Fruit fly (Drosophila melanogaster): ENCODE results near the gene Acsf3.
A peak's percentile ranks its signal among the peaks of the same experiment; 100 is the strongest.

Gene Acsf3

DNA sequence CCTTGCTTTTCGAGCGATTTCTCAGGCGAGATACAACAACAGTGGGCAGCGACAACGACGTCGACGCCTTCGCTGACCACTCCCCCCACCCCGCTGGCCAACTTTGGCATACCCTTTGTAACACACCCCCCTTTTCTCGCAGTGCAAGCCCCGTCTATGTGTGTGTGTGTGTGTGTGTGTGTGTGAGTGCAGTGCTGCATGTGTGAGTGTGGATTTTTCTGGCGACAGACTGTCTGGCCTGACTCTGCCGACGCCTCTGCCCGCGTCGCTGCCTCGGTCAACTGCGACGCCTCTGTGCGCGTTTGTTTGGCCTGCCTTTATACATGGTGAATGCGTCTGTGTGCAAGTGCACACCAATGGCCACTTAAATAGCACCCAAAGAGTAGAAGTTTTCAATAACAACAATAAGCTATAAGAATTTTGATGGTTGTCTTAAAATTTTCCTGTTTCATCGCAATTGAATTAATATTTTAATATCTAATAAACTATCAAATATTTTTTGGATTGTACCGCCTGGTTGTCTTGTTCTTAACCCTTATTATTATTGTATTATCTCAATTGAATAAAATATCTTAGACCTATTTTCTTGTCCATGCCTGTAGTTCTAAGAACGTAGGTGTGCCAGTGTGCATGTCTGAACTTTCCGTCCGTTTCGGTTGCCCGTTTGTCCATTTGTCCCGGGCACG lies 34.8 kb upstream of the Acsf3 start (continued):
- TF ChIP-seq CG13624 (GFP tag; optimal IDR thresholded peaks at IDR 0.05) (no peak), Ptx1 (GFP tag; IDR thresholded peaks at IDR 0.05) (peak; percentile 87), CG17829 (tag; optimal IDR thresholded peaks at IDR 0.05) (peak; percentile 97), Spps (tag; optimal IDR thresholded peaks at IDR 0.05) (peak; percentile 93), CG11695 (GFP tag; IDR thresholded peaks at IDR 0.05) (peak; percentile 89), Fer1 (GFP tag; optimal IDR thresholded peaks at IDR 0.05) (peak; percentile 92), ems (GFP tag; optimal IDR thresholded peaks at IDR 0.05) (peak; percentile 49), Eip74EF (GFP tag; optimal IDR thresholded peaks at IDR 0.05) (peak in 1 of 2 experiments; percentile 96), org-1 (GFP tag; optimal IDR thresholded peaks at IDR 0.05) (peak; percentile 84), sc (optimal IDR thresholded peaks at IDR 0.05) (no peak), sc (GFP tag; optimal IDR thresholded peaks at IDR 0.05) (peak; percentile 90), gfzf (GFP tag; optimal IDR thresholded peaks at IDR 0.05) (no peak), Vsx1 (GFP tag; optimal IDR thresholded peaks at IDR 0.05) (peak; percentile 65), CG17361 (GFP tag; IDR thresholded peaks at IDR 0.05) (peak; percentile 86), CG2889 (GFP tag; IDR thresholded peaks at IDR 0.05) (peak; percentile 54; the same call in 1 of the 3 replicates), CG14441 (GFP tag; IDR thresholded peaks at IDR 0.05) (peak; percentile 68; the same call in 1 of the 2 replicates), her (GFP tag; optimal IDR thresholded peaks at IDR 0.05) (no peak), BtbVII (GFP tag; optimal IDR thresholded peaks at IDR 0.05) (peak; percentile 86), CG13296 (GFP tag; optimal IDR thresholded peaks at IDR 0.05) (peak; percentile 90), Hey (tag; optimal IDR thresholded peaks at IDR 0.05) (peak; percentile 15), Atf-2 (GFP tag; optimal IDR thresholded peaks at IDR 0.05) (no peak), CG9215 (GFP tag; IDR thresholded peaks at IDR 0.05) (0 out of 2 replicates have a peak, but pooled peaks have one; percentile 8), odd (GFP tag; optimal IDR thresholded peaks at IDR 0.05) (peak; percentile 89), bowl (GFP tag; IDR thresholded peaks at IDR 0.05) (peak; percentile 24; the same call in 1 of the 2 replicates), cwo (GFP tag; optimal IDR thresholded peaks at IDR 0.05) (peak; percentile 74), CG8924 (tag; optimal IDR thresholded peaks at IDR 0.05) (peak; percentile 96), croc (GFP tag; conservative IDR thresholded peaks at IDR 0.05) (peak; percentile 89), crp (GFP tag; optimal IDR thresholded peaks at IDR 0.05) (peak in 1 of 2 experiments; percentile 28), CG12236 (GFP tag; optimal IDR thresholded peaks at IDR 0.05) (no peak), tap (tag; optimal IDR thresholded peaks at IDR 0.05) (peak; percentile 95), pan (optimal IDR thresholded peaks at IDR 0.05) (no peak), pan (GFP tag; optimal IDR thresholded peaks at IDR 0.05 in 1 of 2, IDR thresholded peaks at IDR 0.05 in 1 of 2) (peak in 1 of 2 experiments; percentile 84), pho (GFP tag; optimal IDR thresholded peaks at IDR 0.05) (no peak), tin (GFP tag; optimal IDR thresholded peaks at IDR 0.05) (peak; percentile 70), Xrp1 (GFP tag; IDR thresholded peaks at IDR 0.05) (peak; percentile 95), pita (GFP tag; optimal IDR thresholded peaks at IDR 0.05) (no peak), yki (optimal IDR thresholded peaks at IDR 0.05) (no peak), mam (GFP tag; optimal IDR thresholded peaks at IDR 0.05) (no peak), CG11456 (GFP tag; IDR thresholded peaks at IDR 0.05) (peak; percentile 60; the same call in 2 of the 3 replicates), Taf1 (GFP tag; IDR thresholded peaks at IDR 0.05) (peak; percentile 17; the same call in 1 of the 2 replicates), Dip2 (GFP tag; IDR thresholded peaks at IDR 0.05) (no peak), hkb (optimal IDR thresholded peaks at IDR 0.05) (no peak), hkb (GFP tag; IDR thresholded peaks at IDR 0.05) (peak; percentile 93), CG10959 (GFP tag; IDR thresholded peaks at IDR 0.05) (peak; percentile 67), CG1602 (GFP tag; optimal IDR thresholded peaks at IDR 0.05) (peak; percentile 82), crc (GFP tag; optimal IDR thresholded peaks at IDR 0.05) (no peak), insv (GFP tag; optimal IDR thresholded peaks at IDR 0.05) (peak in 1 of 2 experiments; percentile 47), CG7556 (GFP tag; optimal IDR thresholded peaks at IDR 0.05) (peak; percentile 92), Atf3 (GFP tag; optimal IDR thresholded peaks at IDR 0.05) (no peak), gce (GFP tag; IDR thresholded peaks at IDR 0.05) (peak; percentile 71; the same call in 2 of the 3 replicates), CG3407 (GFP tag; optimal IDR thresholded peaks at IDR 0.05) (peak; percentile 93)
